ENCODE assay signal across 4 fruit fly cellular contexts in the genomic region with DNA sequence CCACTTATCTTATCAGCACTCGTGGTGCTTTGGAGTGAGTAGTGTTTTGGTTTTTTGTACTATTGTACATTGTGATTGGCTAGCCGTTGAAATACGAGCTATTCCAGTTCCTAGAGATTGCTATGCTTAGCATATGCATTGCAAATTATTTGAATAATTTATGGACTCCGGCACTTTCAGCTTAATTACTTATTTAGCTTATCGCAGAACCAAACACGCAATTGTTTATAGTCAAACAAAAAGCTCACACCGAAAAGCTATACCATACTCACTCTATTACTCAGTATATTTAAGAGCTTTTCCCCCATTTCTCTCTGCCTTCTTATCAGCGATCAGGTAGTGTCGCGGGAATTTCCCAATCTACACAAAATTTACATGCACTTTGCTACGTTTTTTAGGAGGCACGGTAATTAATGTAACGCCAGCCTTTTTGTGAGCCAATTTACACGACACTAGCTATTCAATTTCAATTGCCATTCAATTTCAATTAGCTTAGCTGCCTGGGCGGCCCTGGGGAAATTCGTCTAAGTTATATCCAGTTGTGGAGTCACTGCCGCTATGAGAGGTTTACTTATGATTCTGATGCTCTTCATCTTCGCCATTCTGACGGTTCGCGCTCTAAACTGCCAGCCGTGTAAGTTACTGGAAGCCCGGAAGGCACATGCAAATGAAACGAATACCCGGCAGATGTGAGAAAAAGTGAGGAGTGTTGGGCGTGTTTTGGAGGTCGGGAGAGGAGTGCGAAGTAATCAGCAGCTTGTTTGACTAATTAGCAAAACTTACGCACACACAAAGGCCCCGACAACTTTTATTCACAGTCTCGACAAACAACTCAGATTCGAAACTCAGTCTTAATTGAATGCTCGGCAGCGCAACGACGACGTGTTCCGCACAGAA.
TF ChIP-seq lines count a peak whose summit lies in the region.

Gene CG44008, minus strand, starts transcription at position 155 of the 897 bp plus-strand sequence.
Gene CG14933, plus strand, starts transcription at position 538 of the 897 bp plus-strand sequence.
Gene CG46426, plus strand, starts transcription at position 538 of the 897 bp plus-strand sequence.
Gene CG42486, plus strand, starts transcription at position 847 of the 897 bp plus-strand sequence.

- TF ChIP-seq CTCF in whole organism, embryonic (GFP tag; optimal IDR thresholded peaks at IDR 0.05; lab: Kevin White, UChicago): no peak

TF ChIP-seq in whole organism, adult, 20 proteins besides CTCF, POLR2A, EP300 and RAD21:
- no peak for TF ChIP-seq CG7045 (GFP tag; optimal IDR thresholded peaks at IDR 0.05; lab: Kevin White, UChicago)
- peak; percentile 74 for TF ChIP-seq cic (GFP tag; optimal IDR thresholded peaks at IDR 0.05; lab: Kevin White, UChicago)
- TF ChIP-seq CG7101 (tag; optimal IDR thresholded peaks at IDR 0.05; lab: Kevin White, UChicago): no peak
- TF ChIP-seq CG1620 (GFP tag; optimal IDR thresholded peaks at IDR 0.05; lab: Kevin White, UChicago): no peak
- no peak for TF ChIP-seq CG33017 (tag; optimal IDR thresholded peaks at IDR 0.05; lab: Kevin White, UChicago)
- no peak for TF ChIP-seq Hr96 (GFP tag; optimal IDR thresholded peaks at IDR 0.05; lab: Kevin White, UChicago)
- TF ChIP-seq CG12768 (GFP tag; optimal IDR thresholded peaks at IDR 0.05; lab: Kevin White, UChicago): no peak
- TF ChIP-seq tj (GFP tag; optimal IDR thresholded peaks at IDR 0.05; lab: Kevin White, UChicago): peak; percentile 2
- TF ChIP-seq Mnt (GFP tag; optimal IDR thresholded peaks at IDR 0.05; lab: Kevin White, UChicago): no peak
- no peak for TF ChIP-seq Crg-1 (GFP tag; optimal IDR thresholded peaks at IDR 0.05; lab: Kevin White, UChicago)
- no peak for TF ChIP-seq CG14711 (tag; optimal IDR thresholded peaks at IDR 0.05; lab: Kevin White, UChicago)
- TF ChIP-seq bab1 (GFP tag; optimal IDR thresholded peaks at IDR 0.05; lab: Kevin White, UChicago): no peak
- TF ChIP-seq CG11617 (GFP tag; optimal IDR thresholded peaks at IDR 0.05; lab: Kevin White, UChicago): no peak
- TF ChIP-seq CG5204 (GFP tag; optimal IDR thresholded peaks at IDR 0.05; lab: Kevin White, UChicago): no peak
- TF ChIP-seq kay (GFP tag; lab: Kevin White, UChicago; ENCODE audit: borderline replicate concordance): peak; percentile 98
- TF ChIP-seq toe (GFP tag; optimal IDR thresholded peaks at IDR 0.05; lab: Kevin White, UChicago): no peak
- TF ChIP-seq Clk (GFP tag; optimal IDR thresholded peaks at IDR 0.05; lab: Kevin White, UChicago): no peak
- no peak for TF ChIP-seq cnc (optimal IDR thresholded peaks at IDR 0.05; lab: Kevin White, UChicago)
- no peak for TF ChIP-seq pad (GFP tag; optimal IDR thresholded peaks at IDR 0.05; lab: Kevin White, UChicago)
- TF ChIP-seq ovo (GFP tag; optimal IDR thresholded peaks at IDR 0.05; lab: Kevin White, UChicago): no peak

TF ChIP-seq in whole organism, embryonic, 481 proteins besides CTCF, POLR2A, EP300 and RAD21 (continues in another document):
- TF ChIP-seq eve (GFP tag; optimal IDR thresholded peaks at IDR 0.05; lab: Kevin White, UChicago) (peak in 1 of 2 experiments; percentile 58), Nf-YC (tag; optimal IDR thresholded peaks at IDR 0.05; lab: Kevin White, UChicago) (peak; percentile 61), tna (GFP tag; IDR thresholded peaks at IDR 0.05; lab: Robert Waterston, UW; ENCODE audit: partially characterized antibody) (no peak), CG15601 (tag; optimal IDR thresholded peaks at IDR 0.05; lab: Kevin White, UChicago) (peak; percentile 41), Dek (tag; optimal IDR thresholded peaks at IDR 0.05; lab: Kevin White, UChicago) (no peak), otp (GFP tag; IDR thresholded peaks at IDR 0.05; lab: Robert Waterston, UW) (no peak), dpn (GFP tag; optimal IDR thresholded peaks at IDR 0.05; lab: Kevin White, UChicago) (no peak), Nf-YB (GFP tag; optimal IDR thresholded peaks at IDR 0.05; lab: Kevin White, UChicago) (peak; percentile 79), CG7372 (GFP tag; IDR thresholded peaks at IDR 0.05; lab: Robert Waterston, UW) (no peak), Trl (optimal IDR thresholded peaks at IDR 0.05; lab: Kevin White, UChicago) (peak in 1 of 2 experiments; percentile 19), Trl (GFP tag; optimal IDR thresholded peaks at IDR 0.05; lab: Kevin White, UChicago) (no peak), Camta (GFP tag; optimal IDR thresholded peaks at IDR 0.05; lab: Kevin White, UChicago) (no peak), CG7786 (GFP tag; optimal IDR thresholded peaks at IDR 0.05; lab: Kevin White, UChicago) (no peak), sd (tag; optimal IDR thresholded peaks at IDR 0.05; lab: Kevin White, UChicago) (peak; percentile 14), CG10543 (GFP tag; optimal IDR thresholded peaks at IDR 0.05; lab: Kevin White, UChicago) (peak; percentile 8), nerfin-2 (GFP tag; IDR thresholded peaks at IDR 0.05; lab: Robert Waterston, UW; ENCODE audit: partially characterized antibody) (no peak), al (GFP tag; IDR thresholded peaks at IDR 0.05; lab: Robert Waterston, UW) (no peak), CG9932 (GFP tag; IDR thresholded peaks at IDR 0.05; lab: Robert Waterston, UW) (no peak), grn (GFP tag; optimal IDR thresholded peaks at IDR 0.05; lab: Kevin White, UChicago) (peak; percentile 49), Med (GFP tag; lab: Kevin White, UChicago) (peak; percentile 43), exex (tag; optimal IDR thresholded peaks at IDR 0.05; lab: Kevin White, UChicago) (peak; percentile 61)

TF ChIP-seq in whole organism, prepupa, 60 proteins besides CTCF, POLR2A, EP300 and RAD21:
- TF ChIP-seq spab (GFP tag; optimal IDR thresholded peaks at IDR 0.05; lab: Kevin White, UChicago) (no peak), fkh (GFP tag; optimal IDR thresholded peaks at IDR 0.05; lab: Kevin White, UChicago) (peak; percentile 60), Blimp-1 (GFP tag; optimal IDR thresholded peaks at IDR 0.05; lab: Kevin White, UChicago) (no peak), vri (GFP tag; optimal IDR thresholded peaks at IDR 0.05; lab: Kevin White, UChicago) (peak; percentile 17)

TF ChIP-seq in whole organism, wandering third instar larva, 38 proteins besides CTCF, POLR2A, EP300 and RAD21:
- TF ChIP-seq HLH106 (tag; optimal IDR thresholded peaks at IDR 0.05; lab: Kevin White, UChicago) (no peak), Rel (GFP tag; optimal IDR thresholded peaks at IDR 0.05; lab: Kevin White, UChicago) (no peak), Rel (tag; optimal IDR thresholded peaks at IDR 0.05; lab: Kevin White, UChicago) (peak; percentile 97), dl (GFP tag; optimal IDR thresholded peaks at IDR 0.05; lab: Kevin White, UChicago; ENCODE audit: insufficient read depth in 1 of 2, partially characterized antibody in 2 of 2) (peak; percentile 85 to 94), rgr (GFP tag; optimal IDR thresholded peaks at IDR 0.05; lab: Kevin White, UChicago) (no peak)
